Worm (Caenorhabditis elegans): ENCODE results near the gene F53F8.6.

Gene F53F8.6

ce11 chrV:20758106-20758505, 54.1 kb downstream of the F53F8.6 start:
- TF ChIP-seq hnd-1 (tag; optimal IDR thresholded peaks at IDR 0.05) (no peak), hmbx-1 (tag; optimal IDR thresholded peaks at IDR 0.05) (no peak), ceh-36 (tag; optimal IDR thresholded peaks at IDR 0.05) (no peak), pes-1 (GFP tag; IDR thresholded peaks at IDR 0.05) (no peak), hmg-4 (GFP tag; optimal IDR thresholded peaks at IDR 0.05) (no peak), tbx-37 (GFP tag; conservative IDR thresholded peaks at IDR 0.05) (no peak), sea-1 (GFP tag; conservative IDR thresholded peaks at IDR 0.05) (no peak), ama-1 (optimal IDR thresholded peaks at IDR 0.05) (no peak), ceh-13 (GFP tag; optimal IDR thresholded peaks at IDR 0.05) (no peak), tbx-11 (GFP tag; IDR thresholded peaks at IDR 0.05) (no peak), tra-4 (tag; optimal IDR thresholded peaks at IDR 0.05) (no peak), scrt-1 (GFP tag; IDR thresholded peaks at IDR 0.05) (no peak), aly-1 (tag; optimal IDR thresholded peaks at IDR 0.05) (no peak), B0310.2 (tag; optimal IDR thresholded peaks at IDR 0.05) (no peak), flt-1 (GFP tag; IDR thresholded peaks at IDR 0.05) (no peak), F13C5.2 (tag; optimal IDR thresholded peaks at IDR 0.05) (no peak)

All from whole organism, early embryonic.